Worm (Caenorhabditis elegans) whole organism, mixed stage, embryonic: Measurements from ENCODE around the gene F09G2.1.

Experiments
- ceh-39 ChIP-seq: fragments of 150-350 bp; optimal IDR thresholded peaks from 2 replicates; lab custom pipeline; 2014; ENCODE audit warnings: missing biosample characterization, missing genetic modification characterization
- elt-3 ChIP-seq: fragments of 150-350 bp; optimal IDR thresholded peaks from 2 replicates; lab custom pipeline; 2014; ENCODE audit warnings: missing biosample characterization, missing genetic modification characterization
- mep-1 ChIP-seq: fragments of 150-350 bp; optimal IDR thresholded peaks from 2 replicates; lab custom pipeline; 2017; ENCODE audit warnings: missing biosample characterization, missing genetic modification reagents, missing genetic modification characterization, inconsistent platforms
- nhr-237 ChIP-seq: fragments of 150-350 bp; optimal IDR thresholded peaks from 2 replicates; lab custom pipeline; 2014; ENCODE audit warnings: missing biosample characterization, missing genetic modification characterization
- nhr-28 ChIP-seq: fragments of 150-350 bp; optimal IDR thresholded peaks from 2 replicates; lab custom pipeline; 2014; ENCODE audit warnings: missing biosample characterization, missing genetic modification characterization
- nhr-76 ChIP-seq: sonication (generic microtip); optimal IDR thresholded peaks from 2 replicates; lab custom pipeline; 2017; ENCODE audit warnings: missing biosample characterization, missing genetic modification characterization
- unc-62 ChIP-seq: fragments of 150-350 bp; optimal IDR thresholded peaks from 2 replicates; lab custom pipeline; 2014; ENCODE audit warnings: missing biosample characterization, missing genetic modification reagents, missing genetic modification characterization
- zip-8 ChIP-seq: fragments of 150-350 bp; optimal IDR thresholded peaks from 2 replicates; lab custom pipeline; 2014; ENCODE audit warnings: missing biosample characterization, missing genetic modification characterization

ce11 chrV:7199932-7200331 lies at the start of gene F09G2.1:
- TF ChIP-seq mep-1 (no peak), nhr-76 (tag; lab: Kevin White, UChicago) (no peak), elt-3 (tag; lab: Kevin White, UChicago) (no peak), unc-62 (GFP tag; lab: Kevin White, UChicago) (no peak), nhr-237 (tag; lab: Kevin White, UChicago) (no peak), zip-8 (no peak), nhr-28 (tag; lab: Kevin White, UChicago) (no peak), ceh-39 (tag; lab: Kevin White, UChicago) (no peak)
